Fruit fly (Drosophila melanogaster): ENCODE results near the gene RpS27.
A peak's percentile ranks its signal among the peaks of the same experiment; 100 is the strongest.

Gene RpS27

dm6 chr3R:25221203-25221807, 26.0 kb downstream of the RpS27 start, which contains the start of gene Alg9 (continued):
- TF ChIP-seq CG18764 (GFP tag; optimal IDR thresholded peaks at IDR 0.05) (no peak), Blimp-1 (GFP tag; optimal IDR thresholded peaks at IDR 0.05) (no peak), pb (GFP tag; optimal IDR thresholded peaks at IDR 0.05) (no peak), CG17361 (GFP tag; IDR thresholded peaks at IDR 0.05) (no peak), lab (GFP tag; optimal IDR thresholded peaks at IDR 0.05) (no peak), MTF-1 (GFP tag; optimal IDR thresholded peaks at IDR 0.05; ENCODE audit: borderline replicate concordance) (no peak), disco-r (GFP tag; optimal IDR thresholded peaks at IDR 0.05) (no peak), Ravus (GFP tag; IDR thresholded peaks at IDR 0.05) (no peak), CG1529 (GFP tag; optimal IDR thresholded peaks at IDR 0.05) (no peak), CG13775 (GFP tag; optimal IDR thresholded peaks at IDR 0.05) (no peak), Opbp (GFP tag; IDR thresholded peaks at IDR 0.05; ENCODE audit: partially characterized antibody) (peak; percentile 90; the same call in 2 of the 3 replicates), CG15011 (GFP tag; optimal IDR thresholded peaks at IDR 0.05) (no peak), CG8388 (GFP tag; optimal IDR thresholded peaks at IDR 0.05) (no peak), sima (GFP tag; optimal IDR thresholded peaks at IDR 0.05) (no peak), CG7745 (tag; optimal IDR thresholded peaks at IDR 0.05) (no peak), CG34422 (GFP tag; IDR thresholded peaks at IDR 0.05) (peak; percentile 76; the same call in 1 of the 3 replicates), Ets97D (GFP tag; optimal IDR thresholded peaks at IDR 0.05) (peak; percentile 74), salm (tag; optimal IDR thresholded peaks at IDR 0.05) (no peak), CG9609 (GFP tag; optimal IDR thresholded peaks at IDR 0.05) (no peak), CG4282 (GFP tag; optimal IDR thresholded peaks at IDR 0.05) (no peak), sna (GFP tag; IDR thresholded peaks at IDR 0.05; ENCODE audit: partially characterized antibody) (peak; percentile 89), HLH4C (GFP tag; IDR thresholded peaks at IDR 0.05; ENCODE audit: partially characterized antibody) (peak; percentile 95), ind (GFP tag; optimal IDR thresholded peaks at IDR 0.05) (no peak), dan (GFP tag; IDR thresholded peaks at IDR 0.05) (no peak), trem (tag; optimal IDR thresholded peaks at IDR 0.05) (peak; percentile 58), Bdp1 (GFP tag; optimal IDR thresholded peaks at IDR 0.05) (no peak), HHEX (GFP tag; optimal IDR thresholded peaks at IDR 0.05) (no peak), slbo (GFP tag; IDR thresholded peaks at IDR 0.05) (no peak), CG33213 (GFP tag; optimal IDR thresholded peaks at IDR 0.05) (no peak), CG2129 (GFP tag; IDR thresholded peaks at IDR 0.05; ENCODE audit: partially characterized antibody) (peak; percentile 69), Six4 (GFP tag; optimal IDR thresholded peaks at IDR 0.05) (peak; percentile 13), zen2 (GFP tag; IDR thresholded peaks at IDR 0.05; ENCODE audit: partially characterized antibody) (peak; percentile 94), CG1603 (tag; optimal IDR thresholded peaks at IDR 0.05) (peak; percentile 81), CG12744 (GFP tag; optimal IDR thresholded peaks at IDR 0.05) (no peak), usp (GFP tag; optimal IDR thresholded peaks at IDR 0.05) (no peak), CG12155 (GFP tag; optimal IDR thresholded peaks at IDR 0.05) (no peak), Dek (tag; optimal IDR thresholded peaks at IDR 0.05) (no peak), CG34376 (GFP tag; optimal IDR thresholded peaks at IDR 0.05) (no peak), Dll (GFP tag; IDR thresholded peaks at IDR 0.05; ENCODE audit: partially characterized antibody) (peak; percentile 89), CG32532 (GFP tag; IDR thresholded peaks at IDR 0.05) (no peak), CG15073 (GFP tag; optimal IDR thresholded peaks at IDR 0.05) (no peak), Fer3 (tag; optimal IDR thresholded peaks at IDR 0.05) (no peak), gro (GFP tag; optimal IDR thresholded peaks at IDR 0.05) (no peak), jing (GFP tag; optimal IDR thresholded peaks at IDR 0.05) (no peak), CG4424 (GFP tag; optimal IDR thresholded peaks at IDR 0.05) (no peak), Oaz (GFP tag; IDR thresholded peaks at IDR 0.05) (no peak), Atf3 (GFP tag; optimal IDR thresholded peaks at IDR 0.05) (no peak), CG6689 (GFP tag; IDR thresholded peaks at IDR 0.05) (no peak), CG17568 (GFP tag; optimal IDR thresholded peaks at IDR 0.05) (no peak), CG32767 (GFP tag; IDR thresholded peaks at IDR 0.05) (no peak), CG13624 (GFP tag; optimal IDR thresholded peaks at IDR 0.05) (no peak)

All from whole organism, embryonic.